Worm (Caenorhabditis elegans) whole organism, L1 larva: Measurements from ENCODE around the gene F46C3.6.

Experiments used
- F16B12.6 ChIP-seq: fragments of 150-350 bp; optimal IDR thresholded peaks from 2 replicates; lab custom pipeline; 2014; ENCODE audit warnings: missing biosample characterization, missing genetic modification characterization
- Y116A8C.19 ChIP-seq: sonication (generic microtip); optimal IDR thresholded peaks from 2 replicates; lab custom pipeline; 2016; ENCODE audit warnings: missing compliant biosample characterization, missing genetic modification characterization, borderline replicate concordance
- alr-1 ChIP-seq: fragments of 200-800 bp; sonication (Bioruptor generic); optimal IDR thresholded peaks from 2 replicates; lab custom pipeline; 2018; ENCODE audit warnings: borderline replicate concordance, mild to moderate bottlenecking, missing genetic modification characterization, missing compliant biosample characterization
- aly-2 ChIP-seq: fragments of 150-350 bp; optimal IDR thresholded peaks from 2 replicates; lab custom pipeline; 2014; ENCODE audit warnings: missing biosample characterization, missing genetic modification characterization
- blmp-1 ChIP-seq: fragments of 150-350 bp; optimal IDR thresholded peaks from 2 replicates; lab custom pipeline; 2014; ENCODE audit warnings: missing biosample characterization, missing genetic modification characterization
- ceh-8 ChIP-seq: fragments of 200-800 bp; sonication (Bioruptor generic); optimal IDR thresholded peaks from 2 replicates; lab custom pipeline; 2018; ENCODE audit warnings: mild to moderate bottlenecking, missing genetic modification characterization, moderate library complexity, missing compliant biosample characterization
- dpl-1 ChIP-seq, 3 experiments: fragments of 150-350 bp in 2 of 3; sonication (generic microtip) in 1 of 3; optimal IDR thresholded peaks; 2 replicates each; lab custom pipeline; 2014 to 2017; ENCODE audit warnings: missing biosample characterization in 3 of 3, missing genetic modification characterization in 3 of 3, missing genetic modification reagents in 3 of 3
- dsc-1 ChIP-seq: sonication (generic microtip); optimal IDR thresholded peaks from 2 replicates; lab custom pipeline; 2016; ENCODE audit warnings: mild to moderate bottlenecking, missing genetic modification characterization, missing compliant biosample characterization
- efl-1 ChIP-seq, 4 experiments: fragments of 150-350 bp; optimal IDR thresholded peaks in 3 of 4; peaks in 1 of 4; 1 replicate in 1 of 4; 2 replicates in 3 of 4; lab custom pipeline; 2014; ENCODE audit warnings: missing biosample characterization in 2 of 4, missing genetic modification characterization in 2 of 4, missing genetic modification reagents in 2 of 4
- egl-13 ChIP-seq: sonication (generic microtip); optimal IDR thresholded peaks from 2 replicates; lab custom pipeline; 2016; ENCODE audit warnings: missing genotype, missing genetic modification reagents, missing genetic modification characterization, missing compliant biosample characterization
- egl-27 ChIP-seq, 2 experiments: fragments of 150-350 bp in 1 of 2; sonication (generic microtip); optimal IDR thresholded peaks; 3 replicates each; lab custom pipeline; 2017 to 2018; ENCODE audit warnings: missing biosample characterization in 2 of 2, missing genetic modification characterization in 2 of 2, missing genetic modification reagents in 2 of 2
- fkh-10 ChIP-seq: sonication (generic microtip); optimal IDR thresholded peaks from 2 replicates; lab custom pipeline; 2017; ENCODE audit warnings: missing biosample characterization, missing genetic modification reagents, missing genetic modification characterization
- fkh-4 ChIP-seq: sonication (generic microtip); optimal IDR thresholded peaks from 2 replicates; lab custom pipeline; 2016; ENCODE audit warnings: missing compliant biosample characterization, missing genetic modification characterization, borderline replicate concordance
- grh-1 ChIP-seq: fragments of 200-800 bp; sonication (Bioruptor generic); IDR thresholded peaks from 2 replicates; pipeline ENCODE4 v1.3.6; 2022; ENCODE audit warnings: missing genetic modification reagents, missing genetic modification characterization, missing compliant biosample characterization
- hpl-2 ChIP-seq: fragments of 150-350 bp; optimal IDR thresholded peaks from 2 replicates; lab custom pipeline; 2014; ENCODE audit warnings: missing biosample characterization, missing genetic modification reagents, missing genetic modification characterization
- irx-1 ChIP-seq: sonication (generic microtip); optimal IDR thresholded peaks from 2 replicates; lab custom pipeline; 2016; ENCODE audit warnings: missing genetic modification characterization, missing compliant biosample characterization
- isw-1 ChIP-seq: fragments of 200-800 bp; sonication (Bioruptor generic); IDR thresholded peaks from 2 replicates; pipeline ENCODE4 v1.3.6; 2022; ENCODE audit warnings: missing genetic modification characterization, missing compliant biosample characterization
- lin-35 ChIP-seq, 2 experiments: fragments of 150-350 bp; optimal IDR thresholded peaks; 2 replicates each; lab custom pipeline; 2014; ENCODE audit warnings: missing biosample characterization in 2 of 2, missing genetic modification characterization in 2 of 2, missing genetic modification reagents in 2 of 2
- lir-3 ChIP-seq: sonication (generic microtip); optimal IDR thresholded peaks from 2 replicates; lab custom pipeline; 2016; ENCODE audit warnings: mild to moderate bottlenecking, missing genetic modification characterization, moderate library complexity, missing compliant biosample characterization; ENCODE audit not compliant: poor library complexity
- mab-9 ChIP-seq: fragments of 200-800 bp; sonication (Bioruptor generic); IDR thresholded peaks from 2 replicates; pipeline ENCODE4 v1.3.6; 2022; ENCODE audit warnings: missing genetic modification reagents, missing genetic modification characterization, missing compliant biosample characterization
- mep-1 ChIP-seq: fragments of 150-350 bp; optimal IDR thresholded peaks from 2 replicates; lab custom pipeline; 2014; ENCODE audit warnings: missing biosample characterization, missing genetic modification characterization
- nhr-12 ChIP-seq: sonication (generic microtip); optimal IDR thresholded peaks from 2 replicates; lab custom pipeline; 2017; ENCODE audit warnings: missing biosample characterization, missing genetic modification characterization
- nhr-19 ChIP-seq: fragments of 200-800 bp; sonication (Bioruptor generic); conservative IDR thresholded peaks from 2 replicates; pipeline ENCODE4 v1.3.6; 2022; ENCODE audit warnings: missing genetic modification characterization, missing compliant biosample characterization
- nhr-20 ChIP-seq: sonication (generic microtip); optimal IDR thresholded peaks from 2 replicates; lab custom pipeline; 2016; ENCODE audit warnings: mild to moderate bottlenecking, missing genetic modification characterization, missing compliant biosample characterization
- nhr-71 ChIP-seq: sonication (generic microtip); optimal IDR thresholded peaks from 2 replicates; lab custom pipeline; 2016; ENCODE audit warnings: mild to moderate bottlenecking, missing genetic modification characterization, moderate library complexity, missing compliant biosample characterization
- nhr-76 ChIP-seq: sonication (generic microtip); optimal IDR thresholded peaks from 2 replicates; lab custom pipeline; 2017; ENCODE audit warnings: missing biosample characterization, missing genetic modification characterization
- nhr-85 ChIP-seq: sonication (generic microtip); peaks from one replicate; lab custom pipeline; 2016; ENCODE audit warnings: missing genetic modification characterization, inconsistent platforms, missing compliant biosample characterization
- nhr-90 ChIP-seq: sonication (generic microtip); optimal IDR thresholded peaks from 2 replicates; lab custom pipeline; 2016; ENCODE audit warnings: mild to moderate bottlenecking, missing genetic modification characterization, missing compliant biosample characterization; ENCODE audit not compliant: poor library complexity
- pag-3 ChIP-seq: sonication (generic microtip); optimal IDR thresholded peaks from 2 replicates; lab custom pipeline; 2017; ENCODE audit warnings: missing genetic modification characterization, mild to moderate bottlenecking, missing compliant biosample characterization, antibody characterized with exemption, borderline replicate concordance; ENCODE audit not compliant: insufficient read depth
- pqm-1 ChIP-seq: sonication (generic microtip); optimal IDR thresholded peaks from 3 replicates; lab custom pipeline; 2017; ENCODE audit warnings: missing biosample characterization, missing genetic modification characterization
- rnt-1 ChIP-seq: sonication (generic microtip); optimal IDR thresholded peaks from 2 replicates; lab custom pipeline; 2016; ENCODE audit warnings: mild to moderate bottlenecking, missing genetic modification characterization, moderate library complexity, missing compliant biosample characterization
- skn-1 ChIP-seq: fragments of 150-350 bp; optimal IDR thresholded peaks from 2 replicates; lab custom pipeline; 2014; ENCODE audit warnings: missing biosample characterization, missing genetic modification characterization
- snu-23 ChIP-seq: sonication (generic microtip); optimal IDR thresholded peaks from 2 replicates; lab custom pipeline; 2016; ENCODE audit warnings: missing genetic modification characterization, missing compliant biosample characterization
- sox-4 ChIP-seq: sonication (generic microtip); optimal IDR thresholded peaks from 2 replicates; lab custom pipeline; 2016; ENCODE audit warnings: missing genetic modification characterization, missing compliant biosample characterization
- sptf-1 ChIP-seq: fragments of 150-350 bp; optimal IDR thresholded peaks from 2 replicates; lab custom pipeline; 2014; ENCODE audit warnings: missing biosample characterization, missing genetic modification characterization
- sup-37 ChIP-seq: fragments of 200-800 bp; sonication (Bioruptor generic); optimal IDR thresholded peaks from 2 replicates; lab custom pipeline; 2018; ENCODE audit warnings: mild to moderate bottlenecking, missing genetic modification characterization, missing compliant biosample characterization
- swsn-7 ChIP-seq: sonication (generic microtip); optimal IDR thresholded peaks from 2 replicates; lab custom pipeline; 2016; ENCODE audit warnings: missing genetic modification characterization, missing compliant biosample characterization
- tbx-2 ChIP-seq: sonication (generic microtip); optimal IDR thresholded peaks from 2 replicates; lab custom pipeline; 2016; ENCODE audit warnings: missing genetic modification characterization, missing compliant biosample characterization
- tlp-1 ChIP-seq: fragments of 150-350 bp; optimal IDR thresholded peaks from 2 replicates; lab custom pipeline; 2014; ENCODE audit warnings: missing biosample characterization, missing genetic modification characterization
- unc-130 ChIP-seq: fragments of 150-350 bp; optimal IDR thresholded peaks from 2 replicates; lab custom pipeline; 2017; ENCODE audit warnings: missing biosample characterization, missing genetic modification characterization, inconsistent platforms
- unc-86 ChIP-seq: sonication (generic microtip); optimal IDR thresholded peaks from 2 replicates; lab custom pipeline; 2016; ENCODE audit warnings: missing genetic modification characterization, missing compliant biosample characterization
- xbp-1 ChIP-seq: sonication (generic microtip); optimal IDR thresholded peaks from 2 replicates; lab custom pipeline; 2016; ENCODE audit warnings: missing genetic modification characterization, missing compliant biosample characterization
- zag-1 ChIP-seq: fragments of 150-350 bp; optimal IDR thresholded peaks from 2 replicates; lab custom pipeline; 2014; ENCODE audit warnings: missing biosample characterization, missing genetic modification characterization
- ztf-4 ChIP-seq: fragments of 150-350 bp; optimal IDR thresholded peaks from 2 replicates; lab custom pipeline; 2014; ENCODE audit warnings: missing biosample characterization, missing genetic modification characterization

F46C3.6 gene

ce11 chrX:11467320-11467732 lies 47.5 kb upstream of the F46C3.6 start (continued):
- TF ChIP-seq egl-13 (peak; percentile 77), sptf-1 (tag; lab: Kevin White, UChicago) (no peak), fkh-4 (tag; lab: Kevin White, UChicago) (no peak), dsc-1 (tag; lab: Kevin White, UChicago) (peak; percentile 83), F16B12.6 (tag; lab: Kevin White, UChicago) (no peak), nhr-76 (tag; lab: Kevin White, UChicago) (no peak), unc-130 (tag; lab: Kevin White, UChicago) (no peak), nhr-19 (GFP tag; lab: Robert Waterston, UW) (peak; percentile 41), pqm-1 (tag; lab: Kevin White, UChicago) (no peak), tbx-2 (peak; percentile 77), ceh-8 (peak; percentile 28), Y116A8C.19 (tag; lab: Kevin White, UChicago) (no peak), nhr-85 (tag; lab: Kevin White, UChicago) (no peak), mep-1 (tag; lab: Kevin White, UChicago) (peak; percentile 81), egl-27 (tag; optimal IDR thresholded peaks at IDR 0.05; lab: Kevin White, UChicago) (no peak), nhr-71 (tag; lab: Kevin White, UChicago) (peak; percentile 82), pag-3 (tag; lab: Kevin White, UChicago) (peak; percentile 96), zag-1 (tag; lab: Kevin White, UChicago) (peak; percentile 44), lir-3 (tag; lab: Kevin White, UChicago) (no peak), alr-1 (tag; lab: Kevin White, UChicago) (no peak), sup-37 (GFP tag; lab: Kevin White, UChicago) (peak; percentile 3), dpl-1 (GFP tag; optimal IDR thresholded peaks at IDR 0.05; lab: Kevin White, UChicago) (peak in 1 of 3 experiments; percentile 24), rnt-1 (tag; lab: Kevin White, UChicago) (peak; percentile 79), skn-1 (tag; lab: Kevin White, UChicago) (peak; percentile 39), aly-2 (tag; lab: Kevin White, UChicago) (no peak), snu-23 (GFP tag; lab: Kevin White, UChicago) (peak; percentile 69), lin-35 (GFP tag; optimal IDR thresholded peaks at IDR 0.05; lab: Kevin White, UChicago) (peak; percentile 29 to 48)

ce11 chrX:11466444-11467319 lies 46.8 kb upstream of the F46C3.6 start:
- no peak for TF ChIP-seq efl-1 (optimal IDR thresholded peaks at IDR 0.05; lab: Kevin White, UChicago)
- TF ChIP-seq efl-1 (GFP tag; optimal IDR thresholded peaks at IDR 0.05 in 1 of 2; lab: Kevin White, UChicago): peak in 1 of 2 experiments; percentile 59
- no peak for TF ChIP-seq nhr-12
- TF ChIP-seq hpl-2: no peak

- TF ChIP-seq dpl-1 (GFP tag; optimal IDR thresholded peaks at IDR 0.05; lab: Kevin White, UChicago): peak in 1 of 3 experiments; percentile 13
- TF ChIP-seq tbx-2: peak; percentile 76
- no peak for TF ChIP-seq sox-4 (tag; lab: Kevin White, UChicago)
- peak; percentile 1 for TF ChIP-seq ztf-4
- peak; percentile 52 for TF ChIP-seq xbp-1 (tag; lab: Kevin White, UChicago)
- no peak for TF ChIP-seq nhr-76 (tag; lab: Kevin White, UChicago)
- TF ChIP-seq swsn-7 (tag; lab: Kevin White, UChicago): peak; percentile 73
- peak; percentile 21 for TF ChIP-seq fkh-10 (GFP tag; lab: Kevin White, UChicago)
- peak; percentile 5 for TF ChIP-seq lir-3 (tag; lab: Kevin White, UChicago)
- no peak for TF ChIP-seq grh-1 (GFP tag; lab: Robert Waterston, UW)
- TF ChIP-seq fkh-4 (tag; lab: Kevin White, UChicago): no peak
- TF ChIP-seq nhr-20 (tag; lab: Kevin White, UChicago): peak; percentile 85
- TF ChIP-seq skn-1 (tag; lab: Kevin White, UChicago): peak; percentile 58
- peak; percentile 51 for TF ChIP-seq irx-1 (tag; lab: Kevin White, UChicago)
- no peak for TF ChIP-seq isw-1 (GFP tag; lab: Robert Waterston, UW)
- peak; percentile 25 to 50 for TF ChIP-seq lin-35 (GFP tag; optimal IDR thresholded peaks at IDR 0.05; lab: Kevin White, UChicago)
- TF ChIP-seq snu-23 (GFP tag; lab: Kevin White, UChicago): peak; percentile 86
- TF ChIP-seq unc-86 (tag; lab: Kevin White, UChicago): peak; percentile 20
- TF ChIP-seq nhr-90 (tag; lab: Kevin White, UChicago): peak; percentile 62
- no peak for TF ChIP-seq tlp-1 (tag; lab: Kevin White, UChicago)
- TF ChIP-seq egl-13: peak; percentile 27
- peak; percentile 82 for TF ChIP-seq mep-1 (tag; lab: Kevin White, UChicago)
- TF ChIP-seq blmp-1: peak; percentile 75
- TF ChIP-seq mab-9: no peak
- no peak for TF ChIP-seq alr-1 (tag; lab: Kevin White, UChicago)
- TF ChIP-seq dsc-1 (tag; lab: Kevin White, UChicago): peak; percentile 62
- TF ChIP-seq unc-130 (tag; lab: Kevin White, UChicago): peak; percentile 85
Measured at ce11 chrX:11465215-11465614, 45.3 kb upstream of the F46C3.6 start, which contains the start of gene lin-14. TSS of gene lin-14 (plus strand) at chrX:11465560.
